Fruit fly (Drosophila melanogaster) whole organism, embryonic: Measurements from ENCODE around the gene stumps.

Experiments used
- B-H2 ChIP-seq: fragments of 200-800 bp; sonication (Bioruptor generic); optimal IDR thresholded peaks from 2 replicates; lab custom pipeline; 2018; ENCODE audit warnings: missing biosample characterization, mild to moderate bottlenecking, missing genetic modification characterization
- CG10274 ChIP-seq: fragments of 200-800 bp; sonication (Bioruptor generic); optimal IDR thresholded peaks from 3 replicates; lab custom pipeline; 2017; ENCODE audit warnings: missing biosample characterization, mild to moderate bottlenecking, missing genetic modification characterization
- CG1233 ChIP-seq: fragments of 200-800 bp; sonication (Bioruptor generic); optimal IDR thresholded peaks from 4 replicates; lab custom pipeline; 2018; ENCODE audit warnings: missing biosample characterization, mild to moderate bottlenecking, missing genetic modification characterization
- CG12744 ChIP-seq: fragments of 200-800 bp; sonication (Bioruptor generic); optimal IDR thresholded peaks from 2 replicates; lab custom pipeline; 2016; ENCODE audit warnings: missing biosample characterization, missing genetic modification characterization
- CG13123 ChIP-seq: fragments of 200-800 bp; sonication (Bioruptor generic); optimal IDR thresholded peaks from 2 replicates; lab custom pipeline; 2016; ENCODE audit warnings: missing biosample characterization, missing genetic modification characterization
- CG1529 ChIP-seq: fragments of 200-800 bp; sonication (Bioruptor generic); optimal IDR thresholded peaks from 3 replicates; lab custom pipeline; 2018; ENCODE audit warnings: missing biosample characterization, missing genetic modification characterization
- CG17359 ChIP-seq: fragments of 200-800 bp; sonication (Bioruptor generic); optimal IDR thresholded peaks from 3 replicates; lab custom pipeline; 2018; ENCODE audit warnings: missing biosample characterization, mild to moderate bottlenecking, missing genetic modification characterization, moderate library complexity
- CG17912 ChIP-seq: fragments of 200-800 bp; sonication (Bioruptor generic); optimal IDR thresholded peaks from 2 replicates; lab custom pipeline; 2018; ENCODE audit warnings: missing biosample characterization, mild to moderate bottlenecking, missing genetic modification characterization
- CG30403 ChIP-seq: fragments of 200-800 bp; sonication (Bioruptor generic); optimal IDR thresholded peaks from 3 replicates; lab custom pipeline; 2016; ENCODE audit warnings: missing biosample characterization, missing genetic modification characterization
- CG3065 ChIP-seq: fragments of 200-800 bp; sonication (Bioruptor generic); optimal IDR thresholded peaks from 2 replicates; lab custom pipeline; 2016; ENCODE audit warnings: missing biosample characterization, missing genetic modification characterization
- CG4282 ChIP-seq: fragments of 200-800 bp; sonication (Bioruptor generic); optimal IDR thresholded peaks from 2 replicates; lab custom pipeline; 2016; ENCODE audit warnings: missing biosample characterization, missing genetic modification characterization
- CG4328 ChIP-seq: fragments of 200-800 bp; sonication (Bioruptor generic); optimal IDR thresholded peaks from 3 replicates; lab custom pipeline; 2017; ENCODE audit warnings: missing biosample characterization, missing genetic modification reagents, missing genetic modification characterization
- CG5953 ChIP-seq: fragments of 200-800 bp; sonication (Bioruptor generic); IDR thresholded peaks from 2 replicates; pipeline ENCODE4 v1.3.6; 2022; ENCODE audit warnings: missing biosample characterization, missing genetic modification characterization
- CG7357 ChIP-seq: fragments of 200-800 bp; sonication (Bioruptor generic); IDR thresholded peaks from 3 replicates; pipeline ENCODE4 v1.3.6; 2022; ENCODE audit warnings: missing biosample characterization, missing genetic modification characterization
- Camta ChIP-seq: fragments of 200-800 bp; sonication (Bioruptor generic); optimal IDR thresholded peaks from 2 replicates; lab custom pipeline; 2016; ENCODE audit warnings: missing biosample characterization, missing genetic modification characterization
- Dip2 ChIP-seq: fragments of 200-800 bp; sonication (Bioruptor generic); IDR thresholded peaks from 2 replicates; pipeline ENCODE4 v1.3.6; 2022; ENCODE audit warnings: missing biosample characterization, missing genetic modification characterization
- Dref ChIP-seq: fragments of 200-800 bp; sonication (Bioruptor generic); IDR thresholded peaks from 2 replicates; pipeline ENCODE4 v1.3.6; 2022; ENCODE audit warnings: missing biosample characterization, missing genetic modification characterization
- E2f1 ChIP-seq: fragments of 200-800 bp; sonication (Bioruptor generic); IDR thresholded peaks from 2 replicates; pipeline ENCODE4 v1.3.6; 2022; ENCODE audit warnings: missing biosample characterization, missing genetic modification characterization
- Gsc ChIP-seq: fragments of 200-800 bp; sonication (Bioruptor generic); IDR thresholded peaks from 2 replicates; pipeline ENCODE4 v1.3.6; 2022; ENCODE audit warnings: missing biosample characterization, missing genetic modification characterization
- Hmr ChIP-seq: fragments of 200-800 bp; sonication (Bioruptor generic); optimal IDR thresholded peaks from 3 replicates; lab custom pipeline; 2017; ENCODE audit warnings: mild to moderate bottlenecking, missing biosample characterization, missing genetic modification reagents, missing genetic modification characterization
- Lhr ChIP-seq: fragments of 200-800 bp; sonication (Bioruptor generic); optimal IDR thresholded peaks from 3 replicates; lab custom pipeline; 2017; ENCODE audit warnings: mild to moderate bottlenecking, missing biosample characterization, missing genetic modification reagents, missing genetic modification characterization
- Lim3 ChIP-seq: fragments of 200-800 bp; sonication (Bioruptor generic); IDR thresholded peaks from 2 replicates; pipeline ENCODE4 v1.3.6; 2022; ENCODE audit warnings: missing biosample characterization, missing genetic modification characterization
- Myb ChIP-seq: fragments of 200-800 bp; sonication (Bioruptor generic); optimal IDR thresholded peaks from 2 replicates; lab custom pipeline; 2016; ENCODE audit warnings: missing biosample characterization, missing genetic modification characterization
- NC2α ChIP-seq: fragments of 200-800 bp; sonication (Bioruptor generic); optimal IDR thresholded peaks from 2 replicates; lab custom pipeline; 2016; ENCODE audit warnings: missing biosample characterization, missing genetic modification characterization
- Oli ChIP-seq: fragments of 200-800 bp; sonication (Bioruptor generic); optimal IDR thresholded peaks from 2 replicates; lab custom pipeline; 2018; ENCODE audit warnings: missing biosample characterization, mild to moderate bottlenecking, missing genetic modification characterization, moderate library complexity
- Pdp1 ChIP-seq, 2 experiments: fragments of 200-800 bp; sonication (Bioruptor generic); optimal IDR thresholded peaks; 3 replicates each; lab custom pipeline; 2016; ENCODE audit warnings: missing biosample characterization in 2 of 2, missing genetic modification characterization in 2 of 2, mild to moderate bottlenecking in 1 of 2, moderate library complexity in 1 of 2
- Scr ChIP-seq: fragments of 200-800 bp; sonication (Bioruptor generic); IDR thresholded peaks from 2 replicates; pipeline ENCODE4 v1.3.6; 2022; ENCODE audit warnings: missing biosample characterization, missing genetic modification characterization; ENCODE audit not compliant: partially characterized antibody
- Xrp1 ChIP-seq: fragments of 200-800 bp; sonication (Bioruptor generic); IDR thresholded peaks from 2 replicates; pipeline ENCODE4 v1.3.6; 2022; ENCODE audit warnings: missing biosample characterization, missing genetic modification characterization
- al ChIP-seq: fragments of 200-800 bp; sonication (Bioruptor generic); IDR thresholded peaks from 2 replicates; pipeline ENCODE4 v1.3.6; 2022; ENCODE audit warnings: missing biosample characterization, missing genetic modification characterization
- ato ChIP-seq: fragments of 200-800 bp; sonication (Bioruptor generic); IDR thresholded peaks from 2 replicates; pipeline ENCODE4 v1.3.6; 2022; ENCODE audit warnings: missing biosample characterization, missing genetic modification characterization; ENCODE audit not compliant: partially characterized antibody
- bigmax ChIP-seq: fragments of 200-800 bp; sonication (Bioruptor generic); optimal IDR thresholded peaks from 2 replicates; lab custom pipeline; 2018; ENCODE audit warnings: missing biosample characterization, mild to moderate bottlenecking, missing genetic modification characterization
- bowl ChIP-seq: fragments of 200-800 bp; sonication (Bioruptor generic); IDR thresholded peaks from 2 replicates; pipeline ENCODE4 v1.3.6; 2022; ENCODE audit warnings: missing biosample characterization, missing genetic modification characterization
- br ChIP-seq: fragments of >200 bp; optimal IDR thresholded peaks from 2 replicates; lab custom pipeline; 2017
- disco-r ChIP-seq: fragments of 200-800 bp; sonication (Bioruptor generic); optimal IDR thresholded peaks from 2 replicates; lab custom pipeline; 2016; ENCODE audit warnings: missing biosample characterization, missing genetic modification characterization
- dm ChIP-seq: fragments of 200-800 bp; sonication (Bioruptor generic); optimal IDR thresholded peaks from 3 replicates; lab custom pipeline; 2016; ENCODE audit warnings: missing biosample characterization, missing genetic modification characterization
- dpn ChIP-seq, 2 experiments: fragments of 200-800 bp; sonication (Bioruptor generic); optimal IDR thresholded peaks; 3 replicates each; lab custom pipeline; 2016; ENCODE audit warnings: missing biosample characterization in 2 of 2, missing genetic modification characterization in 2 of 2
- dysf ChIP-seq: fragments of 200-800 bp; sonication (Bioruptor generic); IDR thresholded peaks from 3 replicates; pipeline ENCODE4 v1.3.6; 2022; ENCODE audit warnings: missing biosample characterization, missing genetic modification characterization
- esg ChIP-seq: fragments of 200-800 bp; sonication (Bioruptor generic); conservative IDR thresholded peaks from 2 replicates; pipeline ENCODE4 v1.3.6; 2022; ENCODE audit warnings: missing biosample characterization, missing genetic modification characterization
- eyg ChIP-seq: fragments of 200-800 bp; sonication (Bioruptor generic); optimal IDR thresholded peaks from 3 replicates; lab custom pipeline; 2016; ENCODE audit warnings: missing biosample characterization, missing genetic modification characterization
- gt ChIP-seq: fragments of 200-800 bp; sonication (Bioruptor generic); IDR thresholded peaks from 2 replicates; pipeline ENCODE4 v1.3.6; 2022; ENCODE audit warnings: missing biosample characterization, missing genetic modification characterization
- h ChIP-seq: fragments of >200 bp; optimal IDR thresholded peaks from 2 replicates; lab custom pipeline; 2017
- insv ChIP-seq, 2 experiments: fragments of 200-800 bp; sonication (Bioruptor generic); optimal IDR thresholded peaks; 3 replicates each; lab custom pipeline; 2016 to 2018; ENCODE audit warnings: missing biosample characterization in 2 of 2, missing genetic modification characterization in 2 of 2
- klu ChIP-seq: fragments of 200-800 bp; sonication (Bioruptor generic); IDR thresholded peaks from 2 replicates; pipeline ENCODE4 v1.3.6; 2022; ENCODE audit warnings: missing biosample characterization, missing genetic modification characterization
- lilli ChIP-seq: fragments of 200-800 bp; sonication (Bioruptor generic); optimal IDR thresholded peaks from 3 replicates; lab custom pipeline; 2016; ENCODE audit warnings: missing biosample characterization, missing genetic modification characterization
- onecut ChIP-seq: fragments of 200-800 bp; sonication (Bioruptor generic); IDR thresholded peaks from 2 replicates; pipeline ENCODE4 v1.3.6; 2022; ENCODE audit warnings: missing biosample characterization, missing genetic modification characterization
- phol ChIP-seq: fragments of 200-800 bp; sonication (Bioruptor generic); optimal IDR thresholded peaks from 3 replicates; lab custom pipeline; 2018; ENCODE audit warnings: missing biosample characterization, mild to moderate bottlenecking, missing genetic modification characterization, moderate library complexity
- ranshi ChIP-seq: fragments of 200-800 bp; sonication (Bioruptor generic); IDR thresholded peaks from 2 replicates; pipeline ENCODE4 v1.3.6; 2022; ENCODE audit warnings: missing biosample characterization, missing genetic modification characterization
- scrt ChIP-seq: fragments of 200-800 bp; sonication (Bioruptor generic); optimal IDR thresholded peaks from 2 replicates; lab custom pipeline; 2018; ENCODE audit warnings: missing biosample characterization, mild to moderate bottlenecking, missing genetic modification characterization, moderate library complexity
- seq ChIP-seq: fragments of 200-800 bp; sonication (Bioruptor generic); IDR thresholded peaks from 2 replicates; pipeline ENCODE4 v1.3.6; 2022; ENCODE audit warnings: missing biosample characterization, missing genetic modification characterization
- sug ChIP-seq: fragments of 200-800 bp; optimal IDR thresholded peaks from 2 replicates; lab custom pipeline; 2019; ENCODE audit warnings: missing biosample characterization, mild to moderate bottlenecking, missing genetic modification characterization, moderate library complexity
- toy ChIP-seq: fragments of 200-800 bp; sonication (Bioruptor generic); IDR thresholded peaks from 2 replicates; pipeline ENCODE4 v1.3.6; 2022; ENCODE audit warnings: missing biosample characterization, missing genetic modification characterization
- usp ChIP-seq: fragments of >200 bp; optimal IDR thresholded peaks from 2 replicates; lab custom pipeline; 2017; ENCODE audit warnings: missing biosample characterization, missing genetic modification characterization

stumps gene

dm6 chr3R:14558383-14558883, 18.6 kb upstream of the stumps start (continued):
- TF ChIP-seq Myb (GFP tag; lab: Kevin White, UChicago) (peak; percentile 80), Gsc (GFP tag; lab: Robert Waterston, UW) (0 out of 2 replicates have a peak, but pooled peaks have one; percentile 36), CG1233 (peak; percentile 89), CG30403 (peak; percentile 94), dpn (GFP tag; optimal IDR thresholded peaks at IDR 0.05; lab: Kevin White, UChicago) (peak; percentile 89 to 93), Xrp1 (GFP tag; lab: Robert Waterston, UW) (peak; percentile 82), onecut (GFP tag; lab: Robert Waterston, UW) (peak; percentile 85), sug (tag; lab: Kevin White, UChicago) (peak; percentile 87), Lhr (GFP tag; lab: Kevin White, UChicago) (peak; percentile 58), bowl (GFP tag; lab: Robert Waterston, UW) (peak; percentile 79), CG17359 (peak; percentile 92), Hmr (GFP tag; lab: Kevin White, UChicago) (peak; percentile 95), seq (peak; percentile 89), ato (GFP tag; lab: Robert Waterston, UW) (no peak), CG4328 (peak; percentile 90), Oli (tag; lab: Kevin White, UChicago) (peak; percentile 95), CG10274 (GFP tag; lab: Kevin White, UChicago) (peak; percentile 85), B-H2 (GFP tag; lab: Kevin White, UChicago) (peak; percentile 91), klu (peak; percentile 81), Dref (0 out of 2 replicates have a peak, but pooled peaks have one; percentile 8), br (lab: Kevin White, UChicago) (no peak), CG4282 (GFP tag; lab: Kevin White, UChicago) (peak; percentile 67), CG17912 (GFP tag; lab: Kevin White, UChicago) (peak; percentile 44), bigmax (GFP tag; lab: Kevin White, UChicago) (peak; percentile 43), lilli (peak; percentile 94), scrt (peak; percentile 92), Scr (GFP tag; lab: Robert Waterston, UW) (no peak), esg (GFP tag; lab: Robert Waterston, UW) (peak; percentile 82), usp (GFP tag; lab: Kevin White, UChicago) (no peak), dysf (peak; percentile 92), CG3065 (GFP tag; lab: Kevin White, UChicago) (peak; percentile 27), NC2α (GFP tag; lab: Kevin White, UChicago) (peak; percentile 69), Dip2 (GFP tag; lab: Robert Waterston, UW) (peak; percentile 57; the same call in 1 of the 2 replicates), ranshi (peak; percentile 82), CG5953 (peak; percentile 82), CG1529 (GFP tag; lab: Kevin White, UChicago) (peak; percentile 88), phol (tag; lab: Kevin White, UChicago) (peak; percentile 95), CG12744 (GFP tag; lab: Kevin White, UChicago) (peak; percentile 88), Lim3 (GFP tag; lab: Robert Waterston, UW) (peak; percentile 64), CG13123 (GFP tag; lab: Kevin White, UChicago) (peak; percentile 57), CG7357 (GFP tag; lab: Robert Waterston, UW) (peak; percentile 77), E2f1 (GFP tag; lab: Robert Waterston, UW) (peak; percentile 78), disco-r (GFP tag; lab: Kevin White, UChicago) (peak; percentile 86), toy (no peak), h (no peak), insv (GFP tag; optimal IDR thresholded peaks at IDR 0.05; lab: Kevin White, UChicago) (peak in 1 of 2 experiments; percentile 66), dm (peak; percentile 79), gt (GFP tag; lab: Robert Waterston, UW) (peak; percentile 56; the same call in 1 of the 2 replicates), al (peak; percentile 71), Pdp1 (GFP tag; optimal IDR thresholded peaks at IDR 0.05; lab: Kevin White, UChicago) (peak; percentile 82), eyg (GFP tag; lab: Kevin White, UChicago) (peak; percentile 84), Camta (GFP tag; lab: Kevin White, UChicago) (peak; percentile 91)
